Fruit fly (Drosophila melanogaster) whole organism, prepupa: ENCODE measurements around the gene MFS10.

Source experiments
- CG3032 ChIP-seq: fragments of 200-800 bp; optimal IDR thresholded peaks from 2 replicates; lab custom pipeline; 2019; ENCODE audit warnings: missing biosample characterization, mild to moderate bottlenecking, missing genetic modification characterization, moderate library complexity
- CG7368 ChIP-seq: fragments of 200-800 bp; sonication (Bioruptor generic); optimal IDR thresholded peaks from 3 replicates; lab custom pipeline; 2016; ENCODE audit warnings: missing biosample characterization, missing genetic modification characterization
- fkh ChIP-seq: fragments of 200-800 bp; sonication (Bioruptor generic); optimal IDR thresholded peaks from 3 replicates; lab custom pipeline; 2017; ENCODE audit warnings: missing biosample characterization, mild to moderate bottlenecking, missing genetic modification characterization, moderate library complexity
- topi ChIP-seq: fragments of 200-800 bp; sonication (Bioruptor generic); optimal IDR thresholded peaks from 3 replicates; lab custom pipeline; 2016; ENCODE audit warnings: missing biosample characterization, missing genetic modification characterization

dm6 chrX:13159481-13159880 lies 30.7 kb downstream of the MFS10 start, which contains the start of the genes Bap60 and CG12096:
- peak; percentile 81 for TF ChIP-seq CG3032 (tag; lab: Kevin White, UChicago)
- no peak for TF ChIP-seq CG7368 (GFP tag; lab: Kevin White, UChicago)
- peak; percentile 78 for TF ChIP-seq topi (GFP tag; lab: Kevin White, UChicago)
- TF ChIP-seq fkh (GFP tag; lab: Kevin White, UChicago) = no peak
